Fruit fly (Drosophila melanogaster): ENCODE results near the gene CG12316.

CG12316 gene

DNA sequence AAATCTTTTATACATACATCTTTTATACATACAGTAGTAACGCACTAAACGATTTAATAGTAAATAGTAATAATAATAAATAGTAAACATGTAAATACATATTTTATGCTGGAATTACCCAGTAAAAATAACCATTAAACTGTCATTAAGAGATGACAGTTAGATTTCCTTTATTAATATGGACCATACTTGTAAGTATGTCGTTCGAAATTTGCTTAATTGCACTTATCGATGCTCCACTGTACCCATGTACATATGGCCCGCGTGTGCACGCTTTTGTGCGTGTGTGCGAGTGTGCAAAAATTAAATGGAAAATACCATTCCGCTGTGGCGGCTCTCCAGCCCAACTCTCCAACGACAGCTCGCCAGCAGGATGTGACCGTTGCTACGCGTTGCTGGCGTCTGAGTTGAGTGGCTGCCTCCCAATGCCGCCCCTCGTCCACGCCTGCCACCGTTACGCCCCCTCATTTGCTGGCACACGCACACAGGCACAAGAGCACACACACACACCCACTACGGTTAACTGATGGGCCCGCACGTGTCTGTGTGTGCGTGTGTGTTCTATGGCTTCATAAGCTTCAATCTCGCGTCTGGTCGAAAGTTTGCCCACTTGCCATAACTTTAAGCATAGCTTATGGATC is 33.9 kb downstream of the CG12316 start (continued):
- no peak for TF ChIP-seq prd (optimal IDR thresholded peaks at IDR 0.05)
- TF ChIP-seq prd (GFP tag; IDR thresholded peaks at IDR 0.05) = peak; percentile 36; the same call in 2 of the 3 replicates
- no peak for TF ChIP-seq yki (optimal IDR thresholded peaks at IDR 0.05)
- no peak for TF ChIP-seq CG10462 (GFP tag; optimal IDR thresholded peaks at IDR 0.05)
- no peak for TF ChIP-seq ems (GFP tag; optimal IDR thresholded peaks at IDR 0.05)
- TF ChIP-seq Mrtf (GFP tag; IDR thresholded peaks at IDR 0.05) = 0 out of 3 replicates have a peak, but pooled peaks have one; percentile 3
- TF ChIP-seq CG15479 (GFP tag; optimal IDR thresholded peaks at IDR 0.05) = no peak
- peak; percentile 24 for TF ChIP-seq nom (GFP tag; optimal IDR thresholded peaks at IDR 0.05)
- no peak for TF ChIP-seq sqz (GFP tag; optimal IDR thresholded peaks at IDR 0.05)
- no peak for TF ChIP-seq chif (GFP tag; optimal IDR thresholded peaks at IDR 0.05)
- peak; percentile 44 for TF ChIP-seq CG8478 (optimal IDR thresholded peaks at IDR 0.05)
- TF ChIP-seq CG7786 (GFP tag; optimal IDR thresholded peaks at IDR 0.05) = no peak
- peak; percentile 12 for TF ChIP-seq CG7839 (tag; optimal IDR thresholded peaks at IDR 0.05)
- TF ChIP-seq Spps (tag; optimal IDR thresholded peaks at IDR 0.05) = no peak
- no peak for TF ChIP-seq Atf3 (GFP tag; optimal IDR thresholded peaks at IDR 0.05)
- no peak for TF ChIP-seq h (optimal IDR thresholded peaks at IDR 0.05)
- no peak for TF ChIP-seq fu2 (GFP tag; optimal IDR thresholded peaks at IDR 0.05)
- TF ChIP-seq CG11247 (GFP tag; IDR thresholded peaks at IDR 0.05) = 0 out of 2 replicates have a peak, but pooled peaks have one; percentile 14
- TF ChIP-seq unpg (GFP tag; optimal IDR thresholded peaks at IDR 0.05) = peak; percentile 20
- no peak for TF ChIP-seq Awh (GFP tag; IDR thresholded peaks at IDR 0.05)
- TF ChIP-seq CG14667 (GFP tag; IDR thresholded peaks at IDR 0.05) = no peak
- no peak for TF ChIP-seq scrt (GFP tag; optimal IDR thresholded peaks at IDR 0.05)
- no peak for TF ChIP-seq pzg (GFP tag; optimal IDR thresholded peaks at IDR 0.05)
- no peak for TF ChIP-seq odd (GFP tag; optimal IDR thresholded peaks at IDR 0.05)
- no peak for TF ChIP-seq Tbp (GFP tag; optimal IDR thresholded peaks at IDR 0.05)
- TF ChIP-seq hkb (optimal IDR thresholded peaks at IDR 0.05) = no peak
- 0 out of 2 replicates have a peak, but pooled peaks have one; percentile 8 for TF ChIP-seq hkb (GFP tag; IDR thresholded peaks at IDR 0.05)
- peak; percentile 61 for TF ChIP-seq row (GFP tag; IDR thresholded peaks at IDR 0.05)
- no peak for TF ChIP-seq rib (GFP tag; IDR thresholded peaks at IDR 0.05)
- no peak for TF ChIP-seq Scr (GFP tag; IDR thresholded peaks at IDR 0.05; ENCODE audit: partially characterized antibody)
- 0 out of 3 replicates have a peak, but pooled peaks have one; percentile 36 for TF ChIP-seq ci (GFP tag; IDR thresholded peaks at IDR 0.05)
- no peak for TF ChIP-seq CG30403 (GFP tag; optimal IDR thresholded peaks at IDR 0.05)
- TF ChIP-seq Atf6 (GFP tag; IDR thresholded peaks at IDR 0.05) = no peak
- no peak for TF ChIP-seq CG13775 (GFP tag; optimal IDR thresholded peaks at IDR 0.05)
- TF ChIP-seq Sox102F (GFP tag; optimal IDR thresholded peaks at IDR 0.05) = peak; percentile 20
- no peak for TF ChIP-seq Stat92E (GFP tag; optimal IDR thresholded peaks at IDR 0.05)
- TF ChIP-seq CG43689 (GFP tag; IDR thresholded peaks at IDR 0.05) = no peak
- no peak for TF ChIP-seq CG1602 (GFP tag; optimal IDR thresholded peaks at IDR 0.05)
- no peak for TF ChIP-seq ac (GFP tag; optimal IDR thresholded peaks at IDR 0.05)
- TF ChIP-seq CG17328 (GFP tag; IDR thresholded peaks at IDR 0.05) = 0 out of 2 replicates have a peak, but pooled peaks have one; percentile 14
- no peak for TF ChIP-seq phol (tag; optimal IDR thresholded peaks at IDR 0.05)
- peak; percentile 92 for TF ChIP-seq Hey (tag; optimal IDR thresholded peaks at IDR 0.05)
- peak; percentile 16 for TF ChIP-seq CG13424 (tag; optimal IDR thresholded peaks at IDR 0.05)
- TF ChIP-seq Fer2 (tag; optimal IDR thresholded peaks at IDR 0.05) = no peak
- TF ChIP-seq TFAM (GFP tag; optimal IDR thresholded peaks at IDR 0.05) = no peak
- TF ChIP-seq lab (GFP tag; optimal IDR thresholded peaks at IDR 0.05) = peak; percentile 11
- peak; percentile 28; the same call in 1 of the 3 replicates for TF ChIP-seq CG11695 (GFP tag; IDR thresholded peaks at IDR 0.05)
- TF ChIP-seq CG5953 (GFP tag; IDR thresholded peaks at IDR 0.05) = no peak
- TF ChIP-seq Dad (GFP tag; optimal IDR thresholded peaks at IDR 0.05) = no peak
- no peak for TF ChIP-seq slou (GFP tag; optimal IDR thresholded peaks at IDR 0.05)
- TF ChIP-seq dimm (GFP tag; IDR thresholded peaks at IDR 0.05) = no peak
- peak; percentile 78 for TF ChIP-seq sr (GFP tag; IDR thresholded peaks at IDR 0.05)
